Fruit fly (Drosophila melanogaster): ENCODE measurements around the gene CG43373.

CG43373 gene

DNA sequence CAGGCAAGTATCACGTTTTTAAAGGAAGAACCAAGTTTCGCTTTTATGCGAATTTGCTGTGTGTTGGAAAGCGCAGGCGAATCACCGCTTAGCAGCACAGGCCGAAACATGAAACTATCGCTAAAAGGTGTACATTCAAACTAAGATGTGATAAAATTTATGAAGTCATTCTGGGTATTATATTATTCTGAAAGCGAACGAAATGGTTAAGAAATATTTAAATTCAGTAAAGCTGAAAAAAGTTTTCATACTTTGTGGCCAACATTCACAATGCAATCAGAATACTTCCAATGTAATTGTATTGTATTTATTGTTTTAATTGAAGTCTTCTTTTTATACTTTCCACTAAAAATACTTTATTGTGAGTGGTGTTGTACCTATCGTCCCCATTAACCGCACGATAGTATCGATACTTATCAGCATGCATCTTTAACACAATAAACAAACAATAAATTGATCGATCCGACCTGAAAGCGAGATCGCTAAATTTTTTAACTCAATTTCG is 38.1 kb upstream of the CG43373 start, which contains the start of gene Smn (continued):
- no peak for TF ChIP-seq CG3838 (GFP tag; optimal IDR thresholded peaks at IDR 0.05)
- TF ChIP-seq CG16813 (GFP tag; IDR thresholded peaks at IDR 0.05; ENCODE audit: partially characterized antibody), result peak; percentile 90
- TF ChIP-seq crp (GFP tag; optimal IDR thresholded peaks at IDR 0.05), result no peak
- peak; percentile 22 for TF ChIP-seq CG12942 (GFP tag; optimal IDR thresholded peaks at IDR 0.05)
- TF ChIP-seq phol (tag; optimal IDR thresholded peaks at IDR 0.05), result peak; percentile 59
- TF ChIP-seq Med (GFP tag), result peak; percentile 88
- no peak for TF ChIP-seq CG7271 (tag; optimal IDR thresholded peaks at IDR 0.05)
- TF ChIP-seq CG13624 (GFP tag; optimal IDR thresholded peaks at IDR 0.05), result peak; percentile 13
- peak; percentile 5 to 50 for TF ChIP-seq Pdp1 (GFP tag; optimal IDR thresholded peaks at IDR 0.05)
- no peak for TF ChIP-seq croc (GFP tag; conservative IDR thresholded peaks at IDR 0.05)
- TF ChIP-seq CG4617 (GFP tag; optimal IDR thresholded peaks at IDR 0.05; ENCODE audit: borderline replicate concordance), result peak; percentile 43
- TF ChIP-seq Trl (optimal IDR thresholded peaks at IDR 0.05), result no peak
- TF ChIP-seq Trl (GFP tag; optimal IDR thresholded peaks at IDR 0.05), result peak; percentile 47
- TF ChIP-seq CG15514 (GFP tag; optimal IDR thresholded peaks at IDR 0.05), result peak; percentile 57
- peak; percentile 22 for TF ChIP-seq gfzf (GFP tag; optimal IDR thresholded peaks at IDR 0.05)
- peak; percentile 31 for TF ChIP-seq CG30020 (tag; optimal IDR thresholded peaks at IDR 0.05)
- TF ChIP-seq Drgx (GFP tag; IDR thresholded peaks at IDR 0.05), result peak; percentile 13; the same call in 1 of the 2 replicates
- TF ChIP-seq Xbp1 (GFP tag; optimal IDR thresholded peaks at IDR 0.05), result peak; percentile 65
- peak; percentile 64; the same call in 2 of the 3 replicates for TF ChIP-seq CG7963 (GFP tag; IDR thresholded peaks at IDR 0.05; ENCODE audit: partially characterized antibody)
- no peak for TF ChIP-seq jing (GFP tag; optimal IDR thresholded peaks at IDR 0.05)
- TF ChIP-seq E2f2 (GFP tag; IDR thresholded peaks at IDR 0.05), result peak; percentile 31; the same call in 1 of the 2 replicates
- peak; percentile 43; the same call in 1 of the 2 replicates for TF ChIP-seq NFAT (GFP tag; IDR thresholded peaks at IDR 0.05)
- TF ChIP-seq chinmo (GFP tag; IDR thresholded peaks at IDR 0.05; ENCODE audit: partially characterized antibody), result peak; percentile 78; the same call in 2 of the 4 replicates
- TF ChIP-seq Ada2b (GFP tag; IDR thresholded peaks at IDR 0.05), result peak; percentile 15; the same call in 1 of the 2 replicates
- peak; percentile 43 for TF ChIP-seq pum (GFP tag; optimal IDR thresholded peaks at IDR 0.05)
- TF ChIP-seq slbo (GFP tag; IDR thresholded peaks at IDR 0.05), result peak; percentile 55
- TF ChIP-seq ham (GFP tag; IDR thresholded peaks at IDR 0.05), result no peak
- no peak for TF ChIP-seq CG2889 (GFP tag; IDR thresholded peaks at IDR 0.05)
- peak; percentile 41 for TF ChIP-seq slp2 (GFP tag; optimal IDR thresholded peaks at IDR 0.05)
- TF ChIP-seq tll (GFP tag; optimal IDR thresholded peaks at IDR 0.05), result no peak
- no peak for TF ChIP-seq oc (tag; optimal IDR thresholded peaks at IDR 0.05)
- TF ChIP-seq grn (GFP tag; optimal IDR thresholded peaks at IDR 0.05), result no peak
- peak; percentile 85 for TF ChIP-seq Sry-δ (GFP tag; optimal IDR thresholded peaks at IDR 0.05)
- peak; percentile 72 for TF ChIP-seq ato (GFP tag; IDR thresholded peaks at IDR 0.05; ENCODE audit: partially characterized antibody)
- peak; percentile 39 for TF ChIP-seq CG10654 (GFP tag; optimal IDR thresholded peaks at IDR 0.05)
- TF ChIP-seq dm (GFP tag; optimal IDR thresholded peaks at IDR 0.05), result peak; percentile 2
- TF ChIP-seq CG6272 (GFP tag; IDR thresholded peaks at IDR 0.05), result no peak
- peak; percentile 27 for TF ChIP-seq CG13296 (GFP tag; optimal IDR thresholded peaks at IDR 0.05)
- TF ChIP-seq CG7786 (GFP tag; optimal IDR thresholded peaks at IDR 0.05), result peak; percentile 59
- TF ChIP-seq tup (GFP tag; optimal IDR thresholded peaks at IDR 0.05), result no peak
- TF ChIP-seq lilli (GFP tag; optimal IDR thresholded peaks at IDR 0.05), result peak; percentile 73
- TF ChIP-seq hkb (optimal IDR thresholded peaks at IDR 0.05), result no peak
- TF ChIP-seq hkb (GFP tag; IDR thresholded peaks at IDR 0.05), result no peak
- peak; percentile 52 for TF ChIP-seq CG16863 (GFP tag; optimal IDR thresholded peaks at IDR 0.05)
- TF ChIP-seq Sox100B (GFP tag; optimal IDR thresholded peaks at IDR 0.05), result no peak
- peak; percentile 27 for TF ChIP-seq CG4820 (GFP tag; optimal IDR thresholded peaks at IDR 0.05)
- TF ChIP-seq her (GFP tag; optimal IDR thresholded peaks at IDR 0.05), result no peak
- peak; percentile 58 for TF ChIP-seq CG17385 (GFP tag; optimal IDR thresholded peaks at IDR 0.05)
- peak; percentile 18 for TF ChIP-seq Blimp-1 (GFP tag; optimal IDR thresholded peaks at IDR 0.05)
- TF ChIP-seq unpg (GFP tag; optimal IDR thresholded peaks at IDR 0.05), result peak; percentile 31
